Fruit fly (Drosophila melanogaster) whole organism, embryonic: ENCODE results near the gene Sf3b1.

Source experiments
- B-H1 ChIP-seq: fragments of 200-800 bp; sonication (Bioruptor generic); IDR thresholded peaks from 3 replicates; pipeline ENCODE4 v1.3.6; 2022; ENCODE audit warnings: missing biosample characterization, missing genetic modification characterization
- CG11695 ChIP-seq: fragments of 200-800 bp; sonication (Bioruptor generic); IDR thresholded peaks from 3 replicates; pipeline ENCODE4 v1.3.6; 2022; ENCODE audit warnings: missing biosample characterization, missing genetic modification characterization
- CG12071 ChIP-seq: fragments of 200-800 bp; sonication (Bioruptor generic); optimal IDR thresholded peaks from 3 replicates; lab custom pipeline; 2018; ENCODE audit warnings: missing biosample characterization, mild to moderate bottlenecking, missing genetic modification characterization
- CG13287 ChIP-seq: fragments of 200-800 bp; sonication (Bioruptor generic); IDR thresholded peaks from 2 replicates; pipeline ENCODE4 v1.3.6; 2022; ENCODE audit warnings: missing biosample characterization, missing genetic modification characterization; ENCODE audit not compliant: partially characterized antibody
- CG15479 ChIP-seq: fragments of 200-800 bp; sonication (Bioruptor generic); optimal IDR thresholded peaks from 3 replicates; lab custom pipeline; 2019; ENCODE audit warnings: missing biosample characterization, mild to moderate bottlenecking, missing genetic modification characterization, moderate library complexity
- CG2120 ChIP-seq: fragments of 200-800 bp; sonication (Bioruptor generic); optimal IDR thresholded peaks from 3 replicates; lab custom pipeline; 2016; ENCODE audit warnings: missing biosample characterization, missing genetic modification characterization
- CG30020 ChIP-seq: fragments of 200-800 bp; optimal IDR thresholded peaks from 2 replicates; lab custom pipeline; 2019; ENCODE audit warnings: missing biosample characterization, mild to moderate bottlenecking, missing genetic modification characterization, moderate library complexity
- CG30403 ChIP-seq: fragments of 200-800 bp; sonication (Bioruptor generic); optimal IDR thresholded peaks from 3 replicates; lab custom pipeline; 2016; ENCODE audit warnings: missing biosample characterization, missing genetic modification characterization
- CG34224 ChIP-seq: fragments of 200-800 bp; sonication (Bioruptor generic); IDR thresholded peaks from 3 replicates; pipeline ENCODE4 v1.3.6; 2022; ENCODE audit warnings: missing biosample characterization, missing genetic modification characterization; ENCODE audit not compliant: partially characterized antibody
- CG43689 ChIP-seq: fragments of 200-800 bp; sonication (Bioruptor generic); IDR thresholded peaks from 2 replicates; pipeline ENCODE4 v1.3.6; 2022; ENCODE audit warnings: missing biosample characterization, missing genetic modification characterization
- CG7963 ChIP-seq: fragments of 200-800 bp; sonication (Bioruptor generic); IDR thresholded peaks from 3 replicates; pipeline ENCODE4 v1.3.6; 2022; ENCODE audit warnings: missing biosample characterization, missing genetic modification characterization; ENCODE audit not compliant: partially characterized antibody
- Doc2 ChIP-seq: fragments of 200-800 bp; sonication (Bioruptor generic); IDR thresholded peaks from 2 replicates; pipeline ENCODE4 v1.3.6; 2022; ENCODE audit warnings: missing biosample characterization, missing genetic modification characterization
- Doc3 ChIP-seq: fragments of 200-800 bp; sonication (Bioruptor generic); IDR thresholded peaks from 3 replicates; pipeline ENCODE4 v1.3.6; 2022; ENCODE audit warnings: missing biosample characterization, missing genetic modification characterization; ENCODE audit not compliant: partially characterized antibody
- Dp ChIP-seq: fragments of 200-800 bp; sonication (Bioruptor generic); optimal IDR thresholded peaks from 2 replicates; lab custom pipeline; 2018; ENCODE audit warnings: missing biosample characterization, mild to moderate bottlenecking, missing genetic modification characterization, moderate library complexity
- Eip74EF ChIP-seq, 2 experiments: fragments of 200-800 bp in 1 of 2; fragments of >200 bp in 1 of 2; sonication (Bioruptor generic) in 1 of 2; optimal IDR thresholded peaks; 2 replicates each; lab custom pipeline; 2017 to 2019; ENCODE audit warnings: missing biosample characterization in 2 of 2, missing genetic modification characterization in 2 of 2, mild to moderate bottlenecking in 1 of 2, moderate library complexity in 1 of 2
- Fer1 ChIP-seq: fragments of 200-800 bp; sonication (Bioruptor generic); optimal IDR thresholded peaks from 2 replicates; lab custom pipeline; 2017; ENCODE audit warnings: missing biosample characterization, mild to moderate bottlenecking, missing genetic modification characterization
- Hmr ChIP-seq: fragments of 200-800 bp; sonication (Bioruptor generic); optimal IDR thresholded peaks from 3 replicates; lab custom pipeline; 2017; ENCODE audit warnings: mild to moderate bottlenecking, missing biosample characterization, missing genetic modification reagents, missing genetic modification characterization
- Mes4 ChIP-seq: fragments of 200-800 bp; sonication (Bioruptor generic); optimal IDR thresholded peaks from 2 replicates; lab custom pipeline; 2016; ENCODE audit warnings: missing biosample characterization, missing genetic modification characterization
- Myb ChIP-seq: fragments of 200-800 bp; sonication (Bioruptor generic); optimal IDR thresholded peaks from 2 replicates; lab custom pipeline; 2016; ENCODE audit warnings: missing biosample characterization, missing genetic modification characterization
- Oaz ChIP-seq: fragments of 200-800 bp; sonication (Bioruptor generic); IDR thresholded peaks from 2 replicates; pipeline ENCODE4 v1.3.6; 2022; ENCODE audit warnings: missing biosample characterization, missing genetic modification characterization
- Opbp ChIP-seq: fragments of 200-800 bp; sonication (Bioruptor generic); IDR thresholded peaks from 3 replicates; pipeline ENCODE4 v1.3.6; 2022; ENCODE audit warnings: missing biosample characterization, missing genetic modification characterization; ENCODE audit not compliant: partially characterized antibody
- Scr ChIP-seq: fragments of 200-800 bp; sonication (Bioruptor generic); IDR thresholded peaks from 2 replicates; pipeline ENCODE4 v1.3.6; 2022; ENCODE audit warnings: missing biosample characterization, missing genetic modification characterization; ENCODE audit not compliant: partially characterized antibody
- Sin3A ChIP-seq: fragments of >200 bp; optimal IDR thresholded peaks from 2 replicates; lab custom pipeline; 2018
- Sry-β ChIP-seq: fragments of 200-800 bp; sonication (Bioruptor generic); optimal IDR thresholded peaks from 2 replicates; lab custom pipeline; 2018; ENCODE audit warnings: missing biosample characterization, mild to moderate bottlenecking, missing genetic modification characterization, moderate library complexity
- Sry-δ ChIP-seq: fragments of 200-800 bp; sonication (Bioruptor generic); optimal IDR thresholded peaks from 2 replicates; lab custom pipeline; 2016; ENCODE audit warnings: missing biosample characterization, missing genetic modification characterization
- Stat92E ChIP-seq, 3 experiments: fragments of >200 bp in 2 of 3; fragments of 200-800 bp in 1 of 3; sonication (Bioruptor generic) in 1 of 3; optimal IDR thresholded peaks; 2 replicates each; lab custom pipeline; 2017 to 2019; ENCODE audit warnings: missing biosample characterization in 3 of 3, missing genetic modification characterization in 3 of 3, mild to moderate bottlenecking in 1 of 3, moderate library complexity in 1 of 3
- Xrp1 ChIP-seq: fragments of 200-800 bp; sonication (Bioruptor generic); IDR thresholded peaks from 2 replicates; pipeline ENCODE4 v1.3.6; 2022; ENCODE audit warnings: missing biosample characterization, missing genetic modification characterization
- al ChIP-seq: fragments of 200-800 bp; sonication (Bioruptor generic); IDR thresholded peaks from 2 replicates; pipeline ENCODE4 v1.3.6; 2022; ENCODE audit warnings: missing biosample characterization, missing genetic modification characterization
- amos ChIP-seq: fragments of 200-800 bp; sonication (Bioruptor generic); IDR thresholded peaks from 2 replicates; pipeline ENCODE4 v1.3.6; 2022; ENCODE audit warnings: missing biosample characterization, missing genetic modification characterization; ENCODE audit not compliant: partially characterized antibody
- ase ChIP-seq: fragments of 200-800 bp; sonication (Bioruptor generic); IDR thresholded peaks from 3 replicates; pipeline ENCODE4 v1.3.6; 2022; ENCODE audit warnings: missing biosample characterization, missing genetic modification characterization
- ato ChIP-seq: fragments of 200-800 bp; sonication (Bioruptor generic); IDR thresholded peaks from 2 replicates; pipeline ENCODE4 v1.3.6; 2022; ENCODE audit warnings: missing biosample characterization, missing genetic modification characterization; ENCODE audit not compliant: partially characterized antibody
- bbx ChIP-seq: fragments of 200-800 bp; sonication (Bioruptor generic); IDR thresholded peaks from 2 replicates; pipeline ENCODE4 v1.3.6; 2022; ENCODE audit warnings: missing biosample characterization, missing genetic modification characterization; ENCODE audit not compliant: partially characterized antibody
- br ChIP-seq: fragments of >200 bp; optimal IDR thresholded peaks from 2 replicates; lab custom pipeline; 2017
- crc ChIP-seq: fragments of 200-800 bp; sonication (Bioruptor generic); optimal IDR thresholded peaks from 2 replicates; lab custom pipeline; 2016; ENCODE audit warnings: missing biosample characterization, missing genetic modification characterization
- dysf ChIP-seq: fragments of 200-800 bp; sonication (Bioruptor generic); IDR thresholded peaks from 3 replicates; pipeline ENCODE4 v1.3.6; 2022; ENCODE audit warnings: missing biosample characterization, missing genetic modification characterization
- ems ChIP-seq: fragments of 200-800 bp; sonication (Bioruptor generic); optimal IDR thresholded peaks from 3 replicates; lab custom pipeline; 2016; ENCODE audit warnings: missing biosample characterization, missing genetic modification characterization
- eyg ChIP-seq: fragments of 200-800 bp; sonication (Bioruptor generic); optimal IDR thresholded peaks from 3 replicates; lab custom pipeline; 2016; ENCODE audit warnings: missing biosample characterization, missing genetic modification characterization
- gcm ChIP-seq: fragments of 200-800 bp; sonication (Bioruptor generic); optimal IDR thresholded peaks from 2 replicates; lab custom pipeline; 2019; ENCODE audit warnings: missing biosample characterization, mild to moderate bottlenecking, missing genetic modification characterization, moderate library complexity
- gfzf ChIP-seq: fragments of 200-800 bp; sonication (Bioruptor generic); optimal IDR thresholded peaks from 2 replicates; lab custom pipeline; 2016; ENCODE audit warnings: missing biosample characterization, mild to moderate bottlenecking, missing genetic modification characterization, moderate library complexity
- gro ChIP-seq: fragments of 200-800 bp; sonication (Bioruptor generic); optimal IDR thresholded peaks from 2 replicates; lab custom pipeline; 2016; ENCODE audit warnings: missing biosample characterization, missing genetic modification characterization
- hbn ChIP-seq: fragments of 200-800 bp; sonication (Bioruptor generic); IDR thresholded peaks from 2 replicates; pipeline ENCODE4 v1.3.6; 2022; ENCODE audit warnings: missing biosample characterization, missing genetic modification characterization; ENCODE audit not compliant: partially characterized antibody
- inv ChIP-seq: fragments of 200-800 bp; sonication (Bioruptor generic); IDR thresholded peaks from 2 replicates; pipeline ENCODE4 v1.3.6; 2022; ENCODE audit warnings: missing biosample characterization, missing genetic modification characterization; ENCODE audit not compliant: partially characterized antibody
- kay ChIP-seq: fragments of 200-800 bp; sonication (Bioruptor generic); optimal IDR thresholded peaks from 2 replicates; lab custom pipeline; 2016; ENCODE audit warnings: missing biosample characterization, missing genetic modification characterization
- pzg ChIP-seq: fragments of 200-800 bp; sonication (Bioruptor generic); optimal IDR thresholded peaks from 3 replicates; lab custom pipeline; 2018; ENCODE audit warnings: missing biosample characterization, mild to moderate bottlenecking, missing genetic modification characterization, moderate library complexity
- slou ChIP-seq: fragments of 200-800 bp; sonication (Bioruptor generic); optimal IDR thresholded peaks from 3 replicates; lab custom pipeline; 2016; ENCODE audit warnings: missing biosample characterization, missing genetic modification characterization
- tgo ChIP-seq: fragments of 200-800 bp; sonication (Bioruptor generic); IDR thresholded peaks from 3 replicates; pipeline ENCODE4 v1.3.6; 2022; ENCODE audit warnings: missing biosample characterization, missing genetic modification characterization
- vnd ChIP-seq: fragments of 200-800 bp; sonication (Bioruptor generic); IDR thresholded peaks from 3 replicates; pipeline ENCODE4 v1.3.6; 2022; ENCODE audit warnings: missing biosample characterization, missing genetic modification characterization; ENCODE audit not compliant: partially characterized antibody
- vvl ChIP-seq: fragments of 200-800 bp; sonication (Bioruptor generic); IDR thresholded peaks from 2 replicates; pipeline ENCODE4 v1.3.6; 2022; ENCODE audit warnings: missing biosample characterization, missing genetic modification characterization

Sf3b1 gene

DNA sequence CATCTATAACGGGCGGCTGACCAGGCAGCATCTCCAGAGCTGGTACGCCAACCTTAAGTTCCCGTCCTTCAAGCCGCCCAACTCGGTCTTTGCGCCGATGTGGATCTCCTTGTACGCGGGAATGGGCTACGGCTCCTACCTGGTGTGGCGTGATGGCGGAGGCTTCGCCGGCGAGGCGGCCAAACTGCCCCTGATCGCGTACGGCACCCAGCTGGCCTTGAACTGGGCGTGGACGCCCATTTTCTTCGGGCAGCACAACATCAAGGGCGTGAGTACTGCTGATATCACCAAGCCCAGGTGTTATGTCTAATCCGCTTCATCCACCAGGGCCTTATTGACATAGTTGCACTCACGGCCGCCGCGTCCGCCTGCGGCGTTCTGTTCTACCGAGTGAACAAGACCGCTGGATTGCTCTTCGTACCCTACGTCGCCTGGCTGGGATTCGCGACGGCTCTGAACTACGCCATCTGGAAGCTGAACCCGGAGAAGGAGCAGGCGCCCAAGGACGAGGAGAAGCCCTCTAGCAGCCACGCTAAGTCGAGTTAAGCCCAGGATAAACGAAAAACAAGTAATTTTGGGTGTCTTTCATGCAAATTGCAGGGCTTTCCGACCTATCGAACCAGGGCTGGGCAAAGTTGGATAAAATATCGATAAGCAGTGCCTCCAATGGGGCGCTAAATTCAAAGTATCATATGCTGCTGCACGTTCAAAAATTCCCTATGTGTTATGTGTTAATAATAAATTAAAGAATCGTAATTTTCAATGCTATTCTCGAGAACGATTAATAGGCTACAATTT is 8.2 kb upstream of the Sf3b1 start, which contains the start of gene rempA (continued):
- no peak for TF ChIP-seq al (GFP tag; lab: Robert Waterston, UW)
- TF ChIP-seq CG11695 (GFP tag; lab: Robert Waterston, UW) = no peak
- TF ChIP-seq B-H1 = no peak
- peak; percentile 45; the same call in 1 of the 2 replicates for TF ChIP-seq inv (GFP tag; lab: Robert Waterston, UW)
- TF ChIP-seq Oaz (GFP tag; lab: Robert Waterston, UW) = no peak
- peak; percentile 69 for TF ChIP-seq amos
- TF ChIP-seq bbx = peak; percentile 78
- TF ChIP-seq Hmr = no peak
- peak; percentile 57; the same call in 2 of the 3 replicates for TF ChIP-seq CG34224 (GFP tag; lab: Robert Waterston, UW)
- no peak for TF ChIP-seq dysf (GFP tag; lab: Robert Waterston, UW)
- TF ChIP-seq vnd = peak; percentile 37; the same call in 1 of the 3 replicates
- TF ChIP-seq br = no peak
- TF ChIP-seq Sry-δ (GFP tag; lab: Kevin White, UChicago) = peak; percentile 58
- TF ChIP-seq Dp (GFP tag; lab: Kevin White, UChicago) = peak; percentile 91
- peak; percentile 49 for TF ChIP-seq ato
- no peak for TF ChIP-seq Stat92E (GFP tag; optimal IDR thresholded peaks at IDR 0.05; lab: Kevin White, UChicago)
- TF ChIP-seq CG7963 (GFP tag; lab: Robert Waterston, UW) = peak; percentile 53; the same call in 1 of the 3 replicates
- TF ChIP-seq eyg (GFP tag; lab: Kevin White, UChicago) = no peak
- TF ChIP-seq Xrp1 (GFP tag; lab: Robert Waterston, UW) = no peak
- no peak for TF ChIP-seq ase (GFP tag; lab: Robert Waterston, UW)
- peak; percentile 60 for TF ChIP-seq Doc3 (GFP tag; lab: Robert Waterston, UW)
- no peak for TF ChIP-seq Eip74EF (GFP tag; optimal IDR thresholded peaks at IDR 0.05; lab: Kevin White, UChicago)
- TF ChIP-seq CG12071 (GFP tag; lab: Kevin White, UChicago) = no peak
- no peak for TF ChIP-seq CG30020
- no peak for TF ChIP-seq gfzf (GFP tag; lab: Kevin White, UChicago)
- TF ChIP-seq vvl (GFP tag; lab: Robert Waterston, UW) = 0 out of 2 replicates have a peak, but pooled peaks have one; percentile 12
- TF ChIP-seq ems (GFP tag; lab: Kevin White, UChicago) = no peak
- no peak for TF ChIP-seq crc
- TF ChIP-seq Scr (GFP tag; lab: Robert Waterston, UW) = peak; percentile 71
- TF ChIP-seq CG43689 (GFP tag; lab: Robert Waterston, UW) = no peak
- TF ChIP-seq gro = no peak
- no peak for TF ChIP-seq CG2120 (GFP tag; lab: Kevin White, UChicago)
- peak; percentile 72 for TF ChIP-seq Sry-β
- TF ChIP-seq Opbp = peak; percentile 69; the same call in 2 of the 3 replicates
- no peak for TF ChIP-seq tgo (GFP tag; lab: Robert Waterston, UW)
- no peak for TF ChIP-seq kay (GFP tag; lab: Kevin White, UChicago)
- TF ChIP-seq Myb (GFP tag; lab: Kevin White, UChicago) = no peak
- no peak for TF ChIP-seq Fer1 (GFP tag; lab: Kevin White, UChicago)
- no peak for TF ChIP-seq CG30403
- TF ChIP-seq pzg (GFP tag; lab: Kevin White, UChicago) = peak; percentile 41
- TF ChIP-seq gcm (GFP tag; lab: Kevin White, UChicago) = no peak
- peak; percentile 47 for TF ChIP-seq hbn (GFP tag; lab: Robert Waterston, UW)
- peak; percentile 82 for TF ChIP-seq CG13287 (GFP tag; lab: Robert Waterston, UW)
- TF ChIP-seq Sin3A (lab: Kevin White, UChicago) = peak; percentile 30
- TF ChIP-seq slou (GFP tag; lab: Kevin White, UChicago) = no peak
- no peak for TF ChIP-seq CG15479
- no peak for TF ChIP-seq Mes4 (GFP tag; lab: Kevin White, UChicago)
- no peak for TF ChIP-seq Doc2 (GFP tag; lab: Robert Waterston, UW)
